Fruit fly (Drosophila melanogaster): Measurements from ENCODE around the gene CG14879.

- TF ChIP-seq Myc (optimal IDR thresholded peaks at IDR 0.05) = no peak
- TF ChIP-seq h (optimal IDR thresholded peaks at IDR 0.05) = no peak
- no peak for TF ChIP-seq ttk (optimal IDR thresholded peaks at IDR 0.05)
- no peak for TF ChIP-seq psq (optimal IDR thresholded peaks at IDR 0.05)
Measured at dm6 chr3R:16356863-16357215, 7.8 kb upstream of the CG14879 start, which contains the start of gene CG10311.

Measured in Kc167 (cell line).